Worm (Caenorhabditis elegans): ENCODE data around the gene irg-3.

irg-3 gene

DNA sequence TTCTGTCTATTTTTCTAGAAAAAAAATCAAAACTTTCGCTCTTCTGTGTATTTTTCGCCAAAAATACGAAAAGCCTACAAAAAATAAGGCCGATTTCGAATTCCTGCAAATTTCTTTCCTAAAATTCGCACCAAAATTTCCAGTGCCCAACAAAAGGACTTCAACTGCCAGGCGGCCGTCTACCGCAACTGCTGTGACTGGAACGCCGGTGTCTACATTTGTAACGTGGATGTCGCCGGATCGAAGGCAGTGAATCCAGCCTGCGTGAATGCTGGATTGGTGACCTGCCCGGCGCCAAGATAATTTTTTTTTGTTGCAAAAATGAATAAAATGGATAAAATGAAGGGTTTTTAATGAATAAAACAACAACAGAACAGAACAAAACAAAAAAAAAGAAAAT lies 9.4 kb downstream of the irg-3 start:
- TF ChIP-seq zfp-2 (tag; optimal IDR thresholded peaks at IDR 0.05) (no peak), Y48G9A.11 (GFP tag; IDR thresholded peaks at IDR 0.05) (peak; percentile 61; the same call in 1 of the 2 replicates), tag-97 (GFP tag; IDR thresholded peaks at IDR 0.05) (no peak), lin-38 (GFP tag; IDR thresholded peaks at IDR 0.05) (peak; percentile 35; the same call in 1 of the 2 replicates), Y75B8A.6 (GFP tag; IDR thresholded peaks at IDR 0.05) (0 out of 2 replicates have a peak, but pooled peaks have one; percentile 46), rbr-2 (tag; optimal IDR thresholded peaks at IDR 0.05) (no peak)

DNA sequence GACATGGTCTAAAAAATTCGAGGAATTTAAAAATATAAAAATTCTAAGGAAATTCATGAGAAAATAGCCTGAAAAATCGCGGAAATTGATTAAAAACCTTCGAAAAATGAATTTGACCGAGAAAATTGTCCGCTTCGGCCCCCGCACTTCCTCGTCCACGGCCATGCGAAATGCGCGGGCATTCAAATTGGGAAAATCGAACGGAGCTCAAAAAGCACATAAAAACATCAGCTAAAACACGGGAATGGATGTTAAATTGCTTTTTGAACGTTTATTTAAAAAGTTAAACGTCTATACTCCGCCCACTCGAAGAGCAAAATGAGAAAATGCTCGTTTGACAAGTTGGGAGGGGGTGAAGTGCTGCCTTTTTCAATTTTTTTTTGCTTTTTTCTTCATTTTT lies 10.7 kb downstream of the irg-3 start, which contains the start of gene F53E10.6:
TSS of gene F53E10.6 (minus strand) at position 8 of the 400 bp plus-strand sequence.
- TF ChIP-seq ceh-82 (tag; optimal IDR thresholded peaks at IDR 0.05) (no peak), unc-130 (GFP tag; optimal IDR thresholded peaks at IDR 0.05) (peak; percentile 72), vab-7 (GFP tag; IDR thresholded peaks at IDR 0.05) (no peak), lin-38 (GFP tag; IDR thresholded peaks at IDR 0.05) (peak; percentile 53), mes-2 (tag; optimal IDR thresholded peaks at IDR 0.05; ENCODE audit: poor library complexity, severe bottlenecking) (peak; percentile 96), hif-1 (tag; optimal IDR thresholded peaks at IDR 0.05) (peak in 1 of 2 experiments; percentile 77), dpl-1 (GFP tag; optimal IDR thresholded peaks at IDR 0.05) (peak; percentile 84), unc-62 (GFP tag; optimal IDR thresholded peaks at IDR 0.05 in 1 of 2) (peak in 1 of 2 experiments; percentile 88), unc-62 (tag; optimal IDR thresholded peaks at IDR 0.05) (no peak), Y48G9A.11 (GFP tag; IDR thresholded peaks at IDR 0.05) (0 out of 2 replicates have a peak, but pooled peaks have one; percentile 17)

DNA sequence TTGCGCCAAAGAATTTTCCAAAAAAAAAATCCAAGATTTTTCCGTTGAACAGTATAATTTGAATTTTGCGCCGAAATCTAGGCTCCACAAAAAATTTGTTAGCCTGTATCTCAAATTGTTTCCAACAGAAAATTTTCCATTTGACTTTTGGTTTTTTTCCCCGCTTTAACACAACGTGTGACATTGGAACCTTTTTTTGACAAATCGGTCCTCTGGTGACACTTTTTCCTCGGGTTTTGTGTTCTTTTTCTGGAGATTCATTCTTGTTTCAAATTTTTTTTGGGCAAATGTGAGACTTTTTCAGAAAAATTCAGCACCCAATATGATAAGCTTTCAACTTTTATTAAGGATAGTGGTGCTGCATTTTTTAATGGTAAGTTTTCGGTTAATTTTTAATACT lies 16.0 kb downstream of the irg-3 start, which contains the start of gene acr-17:
TSS of gene acr-17 (plus strand) at position 301 of the 400 bp plus-strand sequence.
- TF ChIP-seq unc-39 (tag; optimal IDR thresholded peaks at IDR 0.05) (no peak), lin-15B (tag; optimal IDR thresholded peaks at IDR 0.05) (no peak), set-16 (GFP tag; IDR thresholded peaks at IDR 0.05) (no peak), Y48G9A.11 (GFP tag; IDR thresholded peaks at IDR 0.05) (no peak), zip-11 (GFP tag; IDR thresholded peaks at IDR 0.05) (no peak), ceh-20 (GFP tag; IDR thresholded peaks at IDR 0.05) (no peak)

DNA sequence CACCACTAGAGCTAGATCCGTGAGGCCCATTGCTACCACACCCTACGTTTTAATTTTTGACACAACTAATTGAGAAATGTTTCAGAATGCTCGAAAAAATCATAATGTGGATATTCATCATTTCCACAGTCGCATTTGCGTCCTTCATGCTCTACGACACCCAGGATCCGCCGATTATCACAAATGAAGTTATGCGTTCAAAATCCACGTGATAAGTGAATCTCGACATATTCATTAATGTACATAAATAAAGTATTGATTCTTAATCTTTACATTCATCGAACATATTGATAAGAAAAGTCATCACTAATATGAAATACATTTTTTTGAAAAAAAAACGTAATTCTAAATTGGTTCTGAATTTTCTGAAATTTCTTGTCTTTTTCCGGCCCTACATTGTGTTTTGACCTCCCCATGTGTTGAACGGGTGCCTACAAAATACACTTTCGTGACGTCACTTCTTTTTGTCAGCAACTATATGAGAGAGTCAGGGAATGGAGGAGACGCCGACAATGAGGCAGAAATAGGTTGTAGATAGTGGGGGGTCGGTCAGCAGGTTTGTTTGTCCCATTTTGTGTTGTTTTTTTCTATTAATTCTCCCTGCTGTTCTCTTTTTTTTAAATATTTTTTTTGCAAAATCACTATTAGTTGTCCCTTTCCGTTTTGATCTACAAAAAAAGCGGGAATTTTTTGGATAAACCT lies 22.7 kb downstream of the irg-3 start, which contains the start of gene F53E10.1:
TSS of gene F53E10.1 (plus strand) at position 325 of the 702 bp plus-strand sequence.
- TF ChIP-seq daf-16 (GFP tag; optimal IDR thresholded peaks at IDR 0.05) (peak in 1 of 2 experiments; percentile 26), daf-16 (tag; optimal IDR thresholded peaks at IDR 0.05) (peak; percentile 77), pha-4 (GFP tag; IDR thresholded peaks at IDR 0.05) (no peak), pha-4 (tag; optimal IDR thresholded peaks at IDR 0.05) (peak; percentile 72), hif-1 (tag; optimal IDR thresholded peaks at IDR 0.05) (peak in 1 of 2 experiments; percentile 8), dpl-1 (GFP tag; optimal IDR thresholded peaks at IDR 0.05) (peak; percentile 43), hlh-11 (tag; optimal IDR thresholded peaks at IDR 0.05) (peak; percentile 90), aha-1 (tag) (peak; percentile 90), ZK546.5 (tag; optimal IDR thresholded peaks at IDR 0.05) (no peak), nhr-6 (tag; optimal IDR thresholded peaks at IDR 0.05) (peak; percentile 48), duxl-1 (tag; optimal IDR thresholded peaks at IDR 0.05; ENCODE audit: poor library complexity) (no peak), nhr-77 (tag; optimal IDR thresholded peaks at IDR 0.05) (peak; percentile 53), ceh-62 (tag; optimal IDR thresholded peaks at IDR 0.05) (no peak), ceh-44 (GFP tag; IDR thresholded peaks at IDR 0.05) (no peak), nhr-48 (tag; optimal IDR thresholded peaks at IDR 0.05) (peak; percentile 61), dve-1 (tag; optimal IDR thresholded peaks at IDR 0.05; ENCODE audit: insufficient read depth) (peak; percentile 84), mep-1 (tag; optimal IDR thresholded peaks at IDR 0.05) (peak; percentile 71), nhr-42 (GFP tag; IDR thresholded peaks at IDR 0.05) (no peak), nhr-28 (tag; optimal IDR thresholded peaks at IDR 0.05) (peak; percentile 99), mdl-1 (tag; optimal IDR thresholded peaks at IDR 0.05) (peak; percentile 14 to 64), hmg-1.1 (GFP tag; IDR thresholded peaks at IDR 0.05) (0 out of 2 replicates have a peak, but pooled peaks have one; percentile 23), T26A8.4 (GFP tag; IDR thresholded peaks at IDR 0.05) (no peak), tra-1 (GFP tag; IDR thresholded peaks at IDR 0.05) (peak; percentile 41; the same call in 1 of the 2 replicates), lsy-2 (tag; optimal IDR thresholded peaks at IDR 0.05) (peak in 1 of 2 experiments; percentile 1), hlh-30 (tag; optimal IDR thresholded peaks at IDR 0.05; ENCODE audit: insufficient read depth) (peak; percentile 83), dmd-6 (GFP tag; IDR thresholded peaks at IDR 0.05) (peak; percentile 72), mes-2 (tag; optimal IDR thresholded peaks at IDR 0.05; ENCODE audit: poor library complexity, severe bottlenecking) (peak; percentile 57)
